Worm (Caenorhabditis elegans) whole organism, L1 larva: ENCODE measurements around the gene haf-7.

Experiments used
- C16A3.4 ChIP-seq: fragments of 150-350 bp; optimal IDR thresholded peaks from 2 replicates; lab custom pipeline; 2014; ENCODE audit warnings: missing biosample characterization, missing genetic modification characterization
- C34B4.2 ChIP-seq: sonication (generic microtip); optimal IDR thresholded peaks from 2 replicates; lab custom pipeline; 2017; ENCODE audit warnings: mild to moderate bottlenecking, missing genetic modification characterization, missing compliant biosample characterization
- F16B12.6 ChIP-seq: fragments of 150-350 bp; optimal IDR thresholded peaks from 2 replicates; lab custom pipeline; 2014; ENCODE audit warnings: missing biosample characterization, missing genetic modification characterization
- Y116A8C.19 ChIP-seq: sonication (generic microtip); optimal IDR thresholded peaks from 2 replicates; lab custom pipeline; 2016; ENCODE audit warnings: missing compliant biosample characterization, missing genetic modification characterization, borderline replicate concordance
- alr-1 ChIP-seq: fragments of 200-800 bp; sonication (Bioruptor generic); optimal IDR thresholded peaks from 2 replicates; lab custom pipeline; 2018; ENCODE audit warnings: borderline replicate concordance, mild to moderate bottlenecking, missing genetic modification characterization, missing compliant biosample characterization
- blmp-1 ChIP-seq: fragments of 150-350 bp; optimal IDR thresholded peaks from 2 replicates; lab custom pipeline; 2014; ENCODE audit warnings: missing biosample characterization, missing genetic modification characterization
- ceh-8 ChIP-seq: fragments of 200-800 bp; sonication (Bioruptor generic); optimal IDR thresholded peaks from 2 replicates; lab custom pipeline; 2018; ENCODE audit warnings: mild to moderate bottlenecking, missing genetic modification characterization, moderate library complexity, missing compliant biosample characterization
- ceh-82 ChIP-seq, 3 experiments: fragments of 150-350 bp in 1 of 3; sonication (generic microtip) in 2 of 3; optimal IDR thresholded peaks; 2 replicates each; lab custom pipeline; 2014 to 2017; ENCODE audit warnings: missing biosample characterization in 3 of 3, missing genetic modification characterization in 3 of 3
- dpl-1 ChIP-seq, 3 experiments: fragments of 150-350 bp in 2 of 3; sonication (generic microtip) in 1 of 3; optimal IDR thresholded peaks; 2 replicates each; lab custom pipeline; 2014 to 2017; ENCODE audit warnings: missing biosample characterization in 3 of 3, missing genetic modification characterization in 3 of 3, missing genetic modification reagents in 3 of 3
- efl-1 ChIP-seq, 4 experiments: fragments of 150-350 bp; optimal IDR thresholded peaks in 3 of 4; peaks in 1 of 4; 1 replicate in 1 of 4; 2 replicates in 3 of 4; lab custom pipeline; 2014; ENCODE audit warnings: missing biosample characterization in 2 of 4, missing genetic modification characterization in 2 of 4, missing genetic modification reagents in 2 of 4
- egl-13 ChIP-seq: sonication (generic microtip); optimal IDR thresholded peaks from 2 replicates; lab custom pipeline; 2016; ENCODE audit warnings: missing genotype, missing genetic modification reagents, missing genetic modification characterization, missing compliant biosample characterization
- egl-27 ChIP-seq, 2 experiments: fragments of 150-350 bp in 1 of 2; sonication (generic microtip); optimal IDR thresholded peaks; 3 replicates each; lab custom pipeline; 2017 to 2018; ENCODE audit warnings: missing biosample characterization in 2 of 2, missing genetic modification characterization in 2 of 2, missing genetic modification reagents in 2 of 2
- elt-2 ChIP-seq: sonication (generic microtip); optimal IDR thresholded peaks from 2 replicates; lab custom pipeline; 2016; ENCODE audit warnings: missing genetic modification characterization, mild to moderate bottlenecking, inconsistent platforms, missing compliant biosample characterization, missing genetic modification reagents
- elt-3 ChIP-seq, 6 experiments: fragments of 150-350 bp in 1 of 6; sonication (generic microtip); optimal IDR thresholded peaks; 2 replicates each; lab custom pipeline; 2017 to 2018; ENCODE audit warnings: missing biosample characterization in 6 of 6, missing genetic modification characterization in 6 of 6, inconsistent platforms in 1 of 6
- fkh-4 ChIP-seq: sonication (generic microtip); optimal IDR thresholded peaks from 2 replicates; lab custom pipeline; 2016; ENCODE audit warnings: missing compliant biosample characterization, missing genetic modification characterization, borderline replicate concordance
- hlh-4 ChIP-seq: sonication (generic microtip); optimal IDR thresholded peaks from 2 replicates; lab custom pipeline; 2016; ENCODE audit warnings: mild to moderate bottlenecking, missing genetic modification characterization, missing compliant biosample characterization
- hpl-2 ChIP-seq: fragments of 150-350 bp; optimal IDR thresholded peaks from 2 replicates; lab custom pipeline; 2014; ENCODE audit warnings: missing biosample characterization, missing genetic modification reagents, missing genetic modification characterization
- irx-1 ChIP-seq: sonication (generic microtip); optimal IDR thresholded peaks from 2 replicates; lab custom pipeline; 2016; ENCODE audit warnings: missing genetic modification characterization, missing compliant biosample characterization
- isw-1 ChIP-seq: fragments of 200-800 bp; sonication (Bioruptor generic); IDR thresholded peaks from 2 replicates; pipeline ENCODE4 v1.3.6; 2022; ENCODE audit warnings: missing genetic modification characterization, missing compliant biosample characterization
- lin-15B ChIP-seq: fragments of 150-350 bp; sonication (generic microtip); optimal IDR thresholded peaks from 3 replicates; lab custom pipeline; 2014; ENCODE audit warnings: missing biosample characterization, missing genetic modification characterization
- mab-9 ChIP-seq: fragments of 200-800 bp; sonication (Bioruptor generic); IDR thresholded peaks from 2 replicates; pipeline ENCODE4 v1.3.6; 2022; ENCODE audit warnings: missing genetic modification reagents, missing genetic modification characterization, missing compliant biosample characterization
- mef-2 ChIP-seq: fragments of 150-350 bp; optimal IDR thresholded peaks from 2 replicates; lab custom pipeline; 2014; ENCODE audit warnings: missing biosample characterization, missing genetic modification characterization
- mep-1 ChIP-seq: fragments of 150-350 bp; optimal IDR thresholded peaks from 2 replicates; lab custom pipeline; 2014; ENCODE audit warnings: missing biosample characterization, missing genetic modification characterization
- nhr-19 ChIP-seq: fragments of 200-800 bp; sonication (Bioruptor generic); conservative IDR thresholded peaks from 2 replicates; pipeline ENCODE4 v1.3.6; 2022; ENCODE audit warnings: missing genetic modification characterization, missing compliant biosample characterization
- nhr-20 ChIP-seq: sonication (generic microtip); optimal IDR thresholded peaks from 2 replicates; lab custom pipeline; 2016; ENCODE audit warnings: mild to moderate bottlenecking, missing genetic modification characterization, missing compliant biosample characterization
- nhr-237 ChIP-seq: fragments of 150-350 bp; optimal IDR thresholded peaks from 2 replicates; lab custom pipeline; 2014; ENCODE audit warnings: missing biosample characterization, missing genetic modification characterization
- nhr-71 ChIP-seq: sonication (generic microtip); optimal IDR thresholded peaks from 2 replicates; lab custom pipeline; 2016; ENCODE audit warnings: mild to moderate bottlenecking, missing genetic modification characterization, moderate library complexity, missing compliant biosample characterization
- nhr-77 ChIP-seq: fragments of 150-350 bp; optimal IDR thresholded peaks from 2 replicates; lab custom pipeline; 2014; ENCODE audit warnings: missing biosample characterization, missing genetic modification characterization
- nhr-84 ChIP-seq: sonication (generic microtip); optimal IDR thresholded peaks from 2 replicates; lab custom pipeline; 2017; ENCODE audit warnings: missing biosample characterization, missing genetic modification characterization
- nhr-85 ChIP-seq: sonication (generic microtip); peaks from one replicate; lab custom pipeline; 2016; ENCODE audit warnings: missing genetic modification characterization, inconsistent platforms, missing compliant biosample characterization
- pax-3 ChIP-seq: fragments of 200-800 bp; sonication (Bioruptor generic); optimal IDR thresholded peaks from 2 replicates; lab custom pipeline; 2018; ENCODE audit warnings: mild to moderate bottlenecking, missing genetic modification characterization, moderate library complexity, missing compliant biosample characterization
- pqm-1 ChIP-seq: sonication (generic microtip); optimal IDR thresholded peaks from 3 replicates; lab custom pipeline; 2017; ENCODE audit warnings: missing biosample characterization, missing genetic modification characterization
- rnt-1 ChIP-seq: sonication (generic microtip); optimal IDR thresholded peaks from 2 replicates; lab custom pipeline; 2016; ENCODE audit warnings: mild to moderate bottlenecking, missing genetic modification characterization, moderate library complexity, missing compliant biosample characterization
- skn-1 ChIP-seq: fragments of 150-350 bp; optimal IDR thresholded peaks from 2 replicates; lab custom pipeline; 2014; ENCODE audit warnings: missing biosample characterization, missing genetic modification characterization
- snpc-4 ChIP-seq: fragments of 150-350 bp; optimal IDR thresholded peaks from 2 replicates; lab custom pipeline; 2014; ENCODE audit warnings: missing biosample characterization, missing genetic modification characterization
- sptf-1 ChIP-seq: fragments of 150-350 bp; optimal IDR thresholded peaks from 2 replicates; lab custom pipeline; 2014; ENCODE audit warnings: missing biosample characterization, missing genetic modification characterization
- sup-37 ChIP-seq: fragments of 200-800 bp; sonication (Bioruptor generic); optimal IDR thresholded peaks from 2 replicates; lab custom pipeline; 2018; ENCODE audit warnings: mild to moderate bottlenecking, missing genetic modification characterization, missing compliant biosample characterization
- tlp-1 ChIP-seq: fragments of 150-350 bp; optimal IDR thresholded peaks from 2 replicates; lab custom pipeline; 2014; ENCODE audit warnings: missing biosample characterization, missing genetic modification characterization
- unc-30 ChIP-seq: sonication (generic microtip); optimal IDR thresholded peaks from 2 replicates; lab custom pipeline; 2017; ENCODE audit warnings: missing biosample characterization, missing genetic modification characterization
- unc-62 ChIP-seq: fragments of 150-350 bp; optimal IDR thresholded peaks from 2 replicates; lab custom pipeline; 2014; ENCODE audit warnings: missing biosample characterization, missing genetic modification reagents, missing genetic modification characterization
- unc-86 ChIP-seq: sonication (generic microtip); optimal IDR thresholded peaks from 2 replicates; lab custom pipeline; 2016; ENCODE audit warnings: missing genetic modification characterization, missing compliant biosample characterization
- vab-15 ChIP-seq: sonication (generic microtip); optimal IDR thresholded peaks from 2 replicates; lab custom pipeline; 2017; ENCODE audit warnings: missing genotype, mild to moderate bottlenecking, missing genetic modification characterization, missing compliant biosample characterization
- xbp-1 ChIP-seq: sonication (generic microtip); optimal IDR thresholded peaks from 2 replicates; lab custom pipeline; 2016; ENCODE audit warnings: missing genetic modification characterization, missing compliant biosample characterization

Gene haf-7

ce11 chrV:14734187-14734765 is 38.8 kb upstream of the haf-7 start, which contains the start of gene unc-61 (continued):
- TF ChIP-seq ceh-82 (tag; optimal IDR thresholded peaks at IDR 0.05; lab: Kevin White, UChicago): peak in 1 of 3 experiments; percentile 49
- TF ChIP-seq vab-15 (tag; lab: Kevin White, UChicago): no peak
- TF ChIP-seq rnt-1 (tag; lab: Kevin White, UChicago): peak; percentile 28
- peak; percentile 31 for TF ChIP-seq xbp-1 (tag; lab: Kevin White, UChicago)
- peak; percentile 35 for TF ChIP-seq F16B12.6
- peak; percentile 45 for TF ChIP-seq lin-15B (tag; lab: Kevin White, UChicago)
- TF ChIP-seq mep-1 (tag; lab: Kevin White, UChicago): peak; percentile 15
- TF ChIP-seq blmp-1: peak; percentile 5
- TF ChIP-seq, all 84 proteins: peak for 21

- TF ChIP-seq nhr-237 (tag; lab: Kevin White, UChicago): no peak
- TF ChIP-seq C34B4.2 (tag; lab: Kevin White, UChicago): no peak
- TF ChIP-seq tlp-1 (tag; lab: Kevin White, UChicago): no peak
- TF ChIP-seq unc-62: no peak
- no peak for TF ChIP-seq nhr-85 (tag; lab: Kevin White, UChicago)
- TF ChIP-seq ceh-8 (GFP tag; lab: Kevin White, UChicago): no peak
- TF ChIP-seq nhr-19 (GFP tag; lab: Robert Waterston, UW): no peak
- no peak for TF ChIP-seq mef-2 (tag; lab: Kevin White, UChicago)
- TF ChIP-seq, all 84 proteins: peak for 0
Observed at ce11 chrV:14736851-14737250, 36.2 kb upstream of the haf-7 start, which contains the start of gene Y50E8A.5. TSS of gene Y50E8A.5 (minus strand) at chrV:14736951.

- TF ChIP-seq sup-37 (GFP tag; lab: Kevin White, UChicago): no peak
- no peak for TF ChIP-seq isw-1 (GFP tag; lab: Robert Waterston, UW)
- no peak for TF ChIP-seq nhr-84 (tag; lab: Kevin White, UChicago)
- TF ChIP-seq snpc-4: no peak
- no peak for TF ChIP-seq nhr-85 (tag; lab: Kevin White, UChicago)
- no peak for TF ChIP-seq unc-86
- TF ChIP-seq mab-9 (GFP tag; lab: Robert Waterston, UW): no peak
Observed at ce11 chrV:14741233-14741632, 31.8 kb upstream of the haf-7 start, which contains the start of gene Y50E8A.6. TSS of gene Y50E8A.6 (minus strand) at chrV:14741333.

- TF ChIP-seq nhr-84 (tag; lab: Kevin White, UChicago): no peak
- TF ChIP-seq elt-3 (tag; optimal IDR thresholded peaks at IDR 0.05; lab: Kevin White, UChicago): no peak
- TF ChIP-seq hlh-4 (tag; lab: Kevin White, UChicago): no peak
- TF ChIP-seq Y116A8C.19 (tag; lab: Kevin White, UChicago): no peak
- no peak for TF ChIP-seq elt-2
- TF ChIP-seq irx-1: no peak
- TF ChIP-seq pqm-1 (tag; lab: Kevin White, UChicago): no peak
- no peak for TF ChIP-seq fkh-4 (tag; lab: Kevin White, UChicago)
Observed at ce11 chrV:14744824-14745223, 28.2 kb upstream of the haf-7 start.

ce11 chrV:14746975-14747374 is 26.1 kb upstream of the haf-7 start:
- TF ChIP-seq nhr-71 (tag; lab: Kevin White, UChicago) (no peak), egl-27 (tag; optimal IDR thresholded peaks at IDR 0.05; lab: Kevin White, UChicago) (no peak), skn-1 (tag; lab: Kevin White, UChicago) (no peak), alr-1 (no peak), rnt-1 (tag; lab: Kevin White, UChicago) (no peak), C34B4.2 (tag; lab: Kevin White, UChicago) (no peak), efl-1 (optimal IDR thresholded peaks at IDR 0.05; lab: Kevin White, UChicago) (no peak), efl-1 (GFP tag; optimal IDR thresholded peaks at IDR 0.05 in 1 of 2; lab: Kevin White, UChicago) (no peak), dpl-1 (GFP tag; optimal IDR thresholded peaks at IDR 0.05; lab: Kevin White, UChicago) (no peak), hpl-2 (GFP tag; lab: Kevin White, UChicago) (no peak), pax-3 (tag; lab: Kevin White, UChicago) (no peak), nhr-20 (no peak), unc-30 (no peak), sup-37 (GFP tag; lab: Kevin White, UChicago) (no peak), nhr-19 (GFP tag; lab: Robert Waterston, UW) (no peak), C16A3.4 (tag; lab: Kevin White, UChicago) (no peak), nhr-77 (no peak), egl-13 (no peak), sptf-1 (tag; lab: Kevin White, UChicago) (no peak), xbp-1 (tag; lab: Kevin White, UChicago) (no peak)
